Fruit fly (Drosophila melanogaster) S2 (cell line): ENCODE measurements around the gene CG15365.

Experiments
- CG8478 ChIP-seq: fragments of >200 bp; optimal IDR thresholded peaks from 2 replicates; lab custom pipeline; 2018
- CTCF ChIP-seq, 2 experiments: fragments of >200 bp; optimal IDR thresholded peaks; 2 replicates each; lab custom pipeline; 2018

The CG15365 gene

DNA sequence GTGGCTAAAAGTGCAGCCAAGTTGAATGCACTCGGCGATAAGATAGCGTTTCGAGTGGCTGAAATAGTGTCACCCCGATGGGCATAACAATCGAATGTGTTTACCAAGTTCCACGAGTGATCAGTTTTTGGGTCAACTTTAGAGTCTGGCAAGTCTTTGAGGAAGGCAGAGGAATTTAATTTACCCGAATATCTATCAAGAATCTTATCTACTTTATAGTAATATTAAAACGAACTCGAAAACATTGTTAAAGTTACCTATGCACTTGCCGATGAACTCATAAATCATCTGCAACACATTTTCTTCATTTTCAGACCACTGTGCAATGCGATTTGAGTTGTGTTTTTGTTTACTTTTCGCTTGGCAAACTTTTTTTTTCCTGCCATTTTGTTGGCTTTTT lies 6.5 kb downstream of the CG15365 start:
- TF ChIP-seq CTCF (optimal IDR thresholded peaks at IDR 0.05; lab: Kevin White, UChicago) (no peak), CG8478 (no peak)

DNA sequence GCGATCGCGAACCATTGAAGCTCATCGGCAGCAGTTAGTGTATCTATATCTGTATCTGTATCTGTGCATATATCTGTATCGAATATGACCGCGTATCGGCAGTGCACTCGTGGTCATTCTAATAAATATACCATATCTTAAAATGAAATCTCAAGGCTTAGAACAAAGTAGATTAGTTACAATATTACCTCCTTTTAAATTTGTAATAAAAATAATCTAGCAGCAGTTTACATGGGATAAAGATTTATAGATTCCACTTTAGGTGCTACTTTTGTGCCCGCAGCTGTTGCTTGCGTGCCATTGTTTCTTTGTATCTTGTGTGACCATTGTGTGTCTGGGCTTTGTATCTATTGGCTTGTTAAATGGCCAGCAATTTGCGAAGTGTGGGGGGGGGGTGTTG lies 7.7 kb downstream of the CG15365 start:
- TF ChIP-seq CG8478 (no peak), CTCF (optimal IDR thresholded peaks at IDR 0.05; lab: Kevin White, UChicago) (no peak)

DNA sequence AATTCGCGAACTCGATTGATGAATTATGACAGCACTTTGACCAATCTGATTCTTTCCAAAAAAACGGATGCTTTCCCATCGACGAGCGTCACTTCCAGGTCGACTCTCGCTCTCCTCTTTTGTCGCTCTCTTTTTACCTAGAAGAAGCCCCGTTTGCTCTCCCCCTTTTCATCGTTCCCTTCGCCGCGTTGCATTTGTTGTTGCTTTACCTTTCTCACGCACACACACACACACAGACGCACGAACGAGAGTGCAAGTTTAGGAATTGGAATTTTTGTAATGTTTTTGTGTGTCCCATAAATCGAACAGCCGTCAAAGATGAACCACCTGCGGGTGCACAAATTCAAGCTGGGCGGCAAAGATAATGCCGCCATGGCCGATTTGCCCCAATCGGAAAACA lies 18.8 kb downstream of the CG15365 start:
- TF ChIP-seq CG8478 (no peak), CTCF (optimal IDR thresholded peaks at IDR 0.05; lab: Kevin White, UChicago) (no peak)

DNA sequence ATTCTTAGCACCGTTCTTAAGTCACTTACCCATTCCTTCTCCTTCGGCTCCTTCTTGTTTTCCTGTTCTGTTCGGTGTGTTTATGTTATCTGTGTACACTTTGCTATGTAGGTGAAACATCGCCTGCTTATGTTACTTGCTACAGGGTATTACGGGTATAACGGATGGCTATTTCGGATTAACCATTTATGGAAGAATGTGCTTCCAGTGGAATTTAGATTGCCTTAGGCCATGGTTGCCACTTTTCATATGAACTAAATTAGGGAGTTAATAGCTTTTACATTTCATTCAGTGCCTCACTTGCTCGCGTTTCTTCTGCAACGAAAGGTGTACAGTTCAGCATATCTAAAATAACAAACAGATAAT lies 19.4 kb downstream of the CG15365 start:
- TF ChIP-seq CG8478 = no peak
- no peak for TF ChIP-seq CTCF (optimal IDR thresholded peaks at IDR 0.05; lab: Kevin White, UChicago)

DNA sequence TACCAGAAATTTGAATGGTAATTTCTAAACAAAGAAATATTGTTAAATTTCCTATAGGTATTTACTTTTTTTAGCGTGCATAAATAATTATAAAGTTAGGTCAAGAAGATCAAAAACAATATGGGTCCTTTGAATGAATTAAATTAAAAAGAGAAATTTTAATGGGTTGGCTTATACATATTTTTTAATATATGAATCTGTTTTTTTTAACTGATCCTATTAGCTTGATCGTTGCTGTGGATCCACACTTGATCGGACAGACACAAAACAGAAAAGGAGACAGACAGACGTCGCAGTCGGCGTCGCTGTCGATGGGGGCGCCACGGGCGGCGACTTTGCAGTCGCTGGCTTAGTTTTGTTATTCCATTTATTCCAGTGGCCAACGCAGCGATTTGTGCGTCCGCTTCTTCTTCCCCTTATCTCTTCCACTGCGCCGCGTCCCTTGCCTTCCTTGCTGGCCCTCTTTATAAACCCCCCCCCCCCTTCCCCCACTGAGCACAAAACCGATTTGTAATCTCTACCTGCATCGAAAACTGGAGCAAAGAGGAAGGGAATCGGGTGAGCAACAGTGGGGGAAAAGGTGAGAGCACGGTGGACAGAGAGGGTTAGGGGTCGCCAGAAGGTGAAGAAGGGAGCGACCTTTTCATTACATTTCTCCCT lies 19.9 kb downstream of the CG15365 start:
- no peak for TF ChIP-seq CG8478
- TF ChIP-seq CTCF (optimal IDR thresholded peaks at IDR 0.05; lab: Kevin White, UChicago) = no peak

DNA sequence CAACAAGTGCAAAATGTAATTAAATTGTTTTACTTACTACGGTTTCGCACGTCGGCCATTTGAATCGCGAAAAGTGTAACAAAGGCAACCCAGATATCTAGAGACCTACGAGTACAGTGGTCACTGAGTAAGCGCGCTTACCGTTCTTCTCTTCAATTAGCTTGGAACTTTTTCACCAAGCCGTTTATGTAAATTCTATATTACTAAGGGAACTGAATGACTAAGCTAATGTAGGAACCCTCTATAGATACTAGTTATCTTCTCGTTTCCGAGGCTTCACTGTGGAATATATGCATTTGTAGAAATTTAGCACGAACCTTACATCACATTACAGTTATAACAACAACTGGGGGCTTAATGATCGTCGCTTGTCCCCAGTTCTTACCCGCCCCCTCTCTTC lies 20.8 kb downstream of the CG15365 start:
- TF ChIP-seq CTCF (optimal IDR thresholded peaks at IDR 0.05; lab: Kevin White, UChicago) (no peak), CG8478 (no peak)

DNA sequence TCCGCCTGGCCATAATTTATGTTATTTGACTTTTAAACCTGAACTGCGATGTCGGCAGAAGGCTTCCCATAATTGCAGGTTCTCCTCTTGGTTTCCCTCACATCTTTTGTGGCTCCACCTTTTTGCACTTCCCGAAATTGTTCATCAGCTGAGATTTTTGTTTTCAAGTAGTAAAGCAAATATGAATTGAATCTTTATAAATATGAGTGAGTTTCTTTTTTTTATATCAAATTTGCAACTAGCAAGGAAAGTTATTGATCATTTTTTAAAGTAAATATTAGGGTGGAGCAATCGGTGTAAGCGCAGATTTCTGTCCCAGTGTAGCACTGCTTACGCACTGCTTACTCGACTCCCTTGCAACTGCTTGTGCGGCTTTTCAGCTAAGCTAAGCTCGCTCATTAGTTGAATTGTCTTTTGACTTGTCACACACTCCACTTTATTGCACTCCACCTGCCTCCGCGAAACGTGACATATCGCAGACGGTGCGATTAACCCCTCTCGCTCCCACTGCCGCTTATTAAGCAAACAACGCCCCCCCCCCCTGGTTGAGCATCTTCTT lies 21.3 kb downstream of the CG15365 start:
- no peak for TF ChIP-seq CTCF (optimal IDR thresholded peaks at IDR 0.05; lab: Kevin White, UChicago)
- TF ChIP-seq CG8478 = no peak

DNA sequence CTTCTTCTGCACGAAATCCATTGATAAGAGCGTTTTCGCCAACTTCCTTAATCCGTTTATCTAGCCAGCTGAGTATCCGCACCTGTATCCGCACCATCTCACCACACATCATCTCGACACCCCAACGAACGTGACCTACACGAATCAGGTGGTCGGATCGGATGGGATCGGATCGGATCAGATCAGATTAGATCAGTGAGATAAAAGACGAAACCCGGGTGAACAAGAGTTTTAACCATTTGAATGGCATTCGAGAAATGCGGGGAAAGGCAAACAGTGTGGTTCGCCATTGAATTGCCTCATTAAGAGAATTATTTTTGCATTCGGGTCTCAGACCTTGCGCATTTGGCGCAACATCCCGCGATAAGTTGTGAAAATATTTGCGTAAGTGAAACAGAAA lies 22.9 kb downstream of the CG15365 start:
- TF ChIP-seq CTCF (optimal IDR thresholded peaks at IDR 0.05; lab: Kevin White, UChicago) (no peak), CG8478 (no peak)

DNA sequence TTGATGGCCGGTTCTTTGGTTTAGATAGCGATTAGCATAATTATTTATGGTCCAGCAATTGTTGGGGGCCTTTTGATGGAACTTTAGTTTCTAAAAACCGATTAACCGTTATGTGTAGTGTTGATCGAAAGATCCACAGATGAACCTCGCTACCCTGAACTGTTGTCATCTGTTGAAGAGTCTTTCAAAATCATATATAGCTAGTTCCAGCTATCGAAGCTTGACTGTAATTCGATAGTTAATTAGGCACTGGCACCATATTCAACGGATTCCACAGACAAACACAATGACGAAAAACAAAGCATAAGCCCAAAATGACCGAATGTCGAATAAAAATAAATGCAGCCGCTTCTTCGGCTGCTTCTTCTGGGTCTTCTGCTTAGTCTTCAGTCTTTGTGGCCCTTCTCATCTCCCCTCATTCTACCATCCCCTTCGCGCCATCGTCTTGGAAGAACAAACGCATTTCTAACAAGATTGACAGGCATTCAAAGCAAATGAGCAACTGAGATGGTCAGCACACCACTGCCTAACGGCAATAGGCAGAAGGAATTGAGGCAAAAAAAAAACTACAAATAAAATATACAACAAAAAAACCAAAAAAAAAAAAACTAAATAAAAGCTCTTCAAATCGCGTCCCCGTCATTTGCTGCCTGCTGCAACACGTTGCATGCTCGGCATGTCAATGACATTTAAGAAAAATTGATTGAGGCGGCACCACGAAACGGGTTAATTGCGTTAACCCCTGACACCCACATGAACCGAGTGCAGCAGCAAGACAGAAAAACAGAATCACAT lies 23.9 kb downstream of the CG15365 start:
- TF ChIP-seq CG8478 (no peak), CTCF (optimal IDR thresholded peaks at IDR 0.05; lab: Kevin White, UChicago) (no peak)

DNA sequence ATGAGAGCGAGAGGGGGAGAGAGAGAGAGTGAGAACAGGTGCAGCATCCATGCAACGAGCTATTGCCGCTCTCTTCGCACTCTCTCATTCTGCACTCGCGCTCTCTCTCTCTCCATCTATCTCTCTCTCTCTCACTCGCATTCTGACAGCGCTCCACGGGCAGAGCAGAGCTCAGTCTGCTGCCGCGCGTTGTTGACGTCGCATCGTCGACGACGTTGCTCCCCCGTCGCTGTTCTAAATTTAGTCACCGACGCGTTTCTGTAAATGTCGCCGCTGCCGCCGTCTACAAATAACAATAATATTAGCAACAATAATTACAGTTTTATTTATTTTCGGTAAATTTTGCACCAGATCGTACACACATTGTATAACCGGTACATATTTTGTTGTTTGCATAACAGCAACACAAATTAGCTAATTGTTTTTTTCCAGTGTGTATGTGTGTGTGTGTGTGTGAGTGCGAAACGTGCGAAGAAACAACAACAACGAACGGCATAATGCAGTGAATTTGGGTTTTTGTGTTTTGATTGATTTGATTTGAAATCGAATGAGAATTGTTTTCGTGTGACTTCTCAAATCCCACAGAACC lies 25.2 kb downstream of the CG15365 start:
- TF ChIP-seq CG8478 = no peak
- TF ChIP-seq CTCF (optimal IDR thresholded peaks at IDR 0.05; lab: Kevin White, UChicago) = peak; percentile 43 to 76

DNA sequence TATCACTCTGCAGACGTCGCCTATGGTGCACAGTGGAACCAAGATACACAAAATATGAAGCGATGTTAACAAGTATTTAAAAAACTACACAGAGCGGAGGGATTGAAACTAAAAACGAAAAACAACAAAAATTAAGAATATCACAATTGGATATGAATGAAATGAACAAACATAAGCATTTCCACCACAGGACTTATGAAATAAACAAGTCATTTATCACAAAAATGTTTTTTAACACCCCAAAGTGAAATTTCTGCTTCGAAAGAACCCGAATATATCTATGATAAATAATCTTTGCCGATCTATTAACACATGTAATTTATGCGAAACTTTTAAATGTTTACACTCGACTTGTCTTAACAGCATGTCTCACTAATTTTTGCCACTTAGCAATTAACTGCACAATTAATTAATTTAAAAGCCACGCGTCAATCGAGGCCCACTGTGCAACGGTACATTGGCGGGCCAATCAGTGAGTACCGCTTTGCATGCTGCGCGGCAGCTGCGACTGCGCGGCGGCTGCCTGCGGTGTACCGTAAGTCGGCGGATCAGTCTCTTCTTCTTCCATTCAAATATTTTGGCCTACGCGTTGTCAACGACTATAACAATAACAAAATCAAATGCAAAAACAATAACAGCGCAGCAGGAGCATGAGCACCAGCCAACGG lies 25.9 kb downstream of the CG15365 start:
- no peak for TF ChIP-seq CG8478
- TF ChIP-seq CTCF (optimal IDR thresholded peaks at IDR 0.05; lab: Kevin White, UChicago) = no peak

DNA sequence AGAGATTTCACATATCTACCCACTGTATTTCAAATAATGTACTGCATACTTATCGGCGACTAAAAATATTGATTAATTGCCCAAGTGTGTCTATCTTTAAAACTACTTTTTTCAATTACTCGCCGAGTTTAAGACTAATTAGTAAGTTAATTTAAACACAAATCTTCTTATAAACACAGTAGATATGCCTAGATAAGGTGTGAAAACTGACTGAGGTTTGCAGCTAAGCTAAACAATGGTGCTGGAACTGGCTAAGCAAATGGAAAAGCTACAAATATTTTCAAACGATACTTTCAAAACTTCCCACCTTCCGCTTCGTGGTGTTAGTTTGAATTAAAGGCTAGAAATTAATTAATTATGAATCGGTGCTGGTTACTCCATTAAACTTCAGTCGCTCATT lies 26.9 kb downstream of the CG15365 start:
- TF ChIP-seq CG8478 (no peak), CTCF (optimal IDR thresholded peaks at IDR 0.05; lab: Kevin White, UChicago) (peak; percentile 42 to 61)

DNA sequence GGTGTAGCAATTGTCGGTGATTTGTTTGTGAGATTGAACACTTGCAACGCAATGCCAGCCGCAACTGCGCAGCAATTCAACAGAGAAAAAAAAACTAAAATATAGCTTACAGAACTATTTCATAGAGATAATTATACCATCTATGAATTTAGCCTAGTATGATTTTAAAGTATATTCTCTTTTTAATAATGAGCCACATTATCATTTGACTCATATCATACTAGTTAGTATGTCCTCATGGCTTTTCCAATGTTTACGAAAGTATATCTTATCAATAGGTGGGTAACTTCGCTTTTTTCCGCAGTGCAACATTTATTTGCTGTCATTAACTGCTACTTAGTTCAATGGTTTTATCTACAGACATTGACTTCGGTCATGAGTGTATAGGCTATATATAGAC lies 29.0 kb downstream of the CG15365 start:
- TF ChIP-seq CG8478 (no peak), CTCF (optimal IDR thresholded peaks at IDR 0.05; lab: Kevin White, UChicago) (no peak)

DNA sequence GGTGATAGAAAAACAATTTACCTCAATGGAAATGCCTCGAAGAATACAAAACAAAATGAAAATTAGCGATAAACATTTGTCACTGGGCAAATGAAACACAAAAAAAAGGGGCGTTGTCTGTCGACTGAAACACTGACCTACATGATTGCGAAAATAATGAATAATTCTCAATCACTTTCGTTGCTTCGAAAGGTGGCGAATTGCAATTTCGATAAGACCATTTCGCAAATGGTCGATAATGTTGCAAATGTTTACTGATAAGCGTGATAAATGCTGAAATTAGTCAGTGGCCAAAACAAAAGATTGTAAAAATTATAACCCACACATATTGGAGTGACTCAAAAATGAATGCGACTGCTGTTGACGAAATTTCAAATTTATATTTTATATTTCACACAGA lies 31.7 kb downstream of the CG15365 start:
- TF ChIP-seq CG8478 = no peak
- TF ChIP-seq CTCF (optimal IDR thresholded peaks at IDR 0.05; lab: Kevin White, UChicago) = no peak

DNA sequence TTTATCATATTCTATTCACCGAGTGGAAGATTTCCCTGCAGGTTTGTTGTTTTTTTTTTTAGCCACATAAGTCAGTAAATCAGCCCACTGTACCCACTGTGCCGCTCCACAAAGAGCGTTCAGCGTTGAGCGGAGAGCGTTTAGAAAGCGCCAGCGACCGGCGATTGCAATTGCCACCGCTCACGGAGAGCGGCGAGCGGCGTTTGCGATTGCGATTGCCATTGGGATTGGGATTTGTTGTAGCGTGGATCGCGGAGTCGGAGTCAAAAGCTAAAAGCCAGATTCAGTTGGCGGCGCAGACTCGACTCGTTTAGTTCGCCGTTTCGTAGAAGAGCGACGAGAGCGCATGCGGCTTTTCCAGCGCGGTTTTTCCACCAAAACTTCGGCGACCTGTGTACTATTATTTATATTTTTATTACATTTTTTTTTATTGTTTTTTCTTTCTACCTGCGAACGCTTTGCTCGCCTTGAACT lies 37.8 kb downstream of the CG15365 start, which contains the start of gene Nost:
Gene Nost, plus strand, starts transcription at position 306 of the 474 bp plus-strand sequence.
- TF ChIP-seq CG8478 (no peak), CTCF (optimal IDR thresholded peaks at IDR 0.05; lab: Kevin White, UChicago) (no peak)
